Fruit fly (Drosophila melanogaster) whole organism, embryonic: Measurements from ENCODE around the gene SLC5A11.

Experiments used
- Antp ChIP-seq: fragments of 200-800 bp; sonication (Bioruptor generic); optimal IDR thresholded peaks from 3 replicates; lab custom pipeline; 2016; ENCODE audit warnings: missing biosample characterization, missing genetic modification characterization
- B-H1 ChIP-seq: fragments of 200-800 bp; sonication (Bioruptor generic); IDR thresholded peaks from 3 replicates; pipeline ENCODE4 v1.3.6; 2022; ENCODE audit warnings: missing biosample characterization, missing genetic modification characterization
- CG10979 ChIP-seq: fragments of 200-800 bp; sonication (Bioruptor generic); optimal IDR thresholded peaks from 2 replicates; lab custom pipeline; 2018; ENCODE audit warnings: missing biosample characterization, mild to moderate bottlenecking, missing genetic modification characterization, moderate library complexity
- CG11093 ChIP-seq: fragments of 200-800 bp; sonication (Bioruptor generic); IDR thresholded peaks from 3 replicates; pipeline ENCODE4 v1.3.6; 2022; ENCODE audit warnings: missing biosample characterization, missing genetic modification characterization
- CG12155 ChIP-seq: fragments of 200-800 bp; sonication (Bioruptor generic); optimal IDR thresholded peaks from 3 replicates; lab custom pipeline; 2016; ENCODE audit warnings: missing biosample characterization, missing genetic modification characterization
- CG12744 ChIP-seq: fragments of 200-800 bp; sonication (Bioruptor generic); optimal IDR thresholded peaks from 2 replicates; lab custom pipeline; 2016; ENCODE audit warnings: missing biosample characterization, missing genetic modification characterization
- CG12942 ChIP-seq: fragments of 200-800 bp; sonication (Bioruptor generic); optimal IDR thresholded peaks from 3 replicates; lab custom pipeline; 2016; ENCODE audit warnings: missing biosample characterization, missing genetic modification characterization
- CG14710 ChIP-seq: fragments of 200-800 bp; sonication (Bioruptor generic); optimal IDR thresholded peaks from 3 replicates; lab custom pipeline; 2019; ENCODE audit warnings: missing biosample characterization, mild to moderate bottlenecking, missing genetic modification characterization, moderate library complexity
- CG15601 ChIP-seq: fragments of 200-800 bp; sonication (Bioruptor generic); optimal IDR thresholded peaks from 3 replicates; lab custom pipeline; 2019; ENCODE audit warnings: missing biosample characterization, mild to moderate bottlenecking, missing genetic modification characterization, moderate library complexity
- CG17328 ChIP-seq: fragments of 200-800 bp; sonication (Bioruptor generic); IDR thresholded peaks from 2 replicates; pipeline ENCODE4 v1.3.6; 2022; ENCODE audit warnings: missing biosample characterization, missing genetic modification characterization
- CG17829 ChIP-seq: fragments of 200-800 bp; optimal IDR thresholded peaks from 2 replicates; lab custom pipeline; 2019; ENCODE audit warnings: missing biosample characterization, mild to moderate bottlenecking, missing genetic modification characterization, moderate library complexity
- CG18619 ChIP-seq: fragments of 200-800 bp; sonication (Bioruptor generic); optimal IDR thresholded peaks from 3 replicates; lab custom pipeline; 2017; ENCODE audit warnings: missing biosample characterization, mild to moderate bottlenecking, missing genetic modification characterization
- CG2129 ChIP-seq: fragments of 200-800 bp; sonication (Bioruptor generic); IDR thresholded peaks from 2 replicates; pipeline ENCODE4 v1.3.6; 2022; ENCODE audit warnings: missing biosample characterization, missing genetic modification characterization; ENCODE audit not compliant: partially characterized antibody
- CG30431 ChIP-seq: fragments of 200-800 bp; sonication (Bioruptor generic); optimal IDR thresholded peaks from 2 replicates; lab custom pipeline; 2017; ENCODE audit warnings: missing biosample characterization, missing genetic modification characterization
- CG33557 ChIP-seq: fragments of 200-800 bp; sonication (Bioruptor generic); optimal IDR thresholded peaks from 2 replicates; lab custom pipeline; 2019; ENCODE audit warnings: missing biosample characterization, mild to moderate bottlenecking, missing genetic modification characterization, moderate library complexity
- CG3847 ChIP-seq: fragments of 200-800 bp; sonication (Bioruptor generic); IDR thresholded peaks from 2 replicates; pipeline ENCODE4 v1.3.6; 2022; ENCODE audit warnings: missing biosample characterization, missing genetic modification characterization
- CG4328 ChIP-seq: fragments of 200-800 bp; sonication (Bioruptor generic); optimal IDR thresholded peaks from 3 replicates; lab custom pipeline; 2017; ENCODE audit warnings: missing biosample characterization, missing genetic modification reagents, missing genetic modification characterization
- CG4707 ChIP-seq: fragments of 200-800 bp; sonication (Bioruptor generic); optimal IDR thresholded peaks from 2 replicates; lab custom pipeline; 2018; ENCODE audit warnings: missing biosample characterization, mild to moderate bottlenecking, missing genetic modification characterization, moderate library complexity
- CG6175 ChIP-seq: fragments of 200-800 bp; sonication (Bioruptor generic); IDR thresholded peaks from 3 replicates; pipeline ENCODE4 v1.3.6; 2022; ENCODE audit warnings: missing biosample characterization, missing genetic modification characterization
- CG6654 ChIP-seq: fragments of 200-800 bp; sonication (Bioruptor generic); optimal IDR thresholded peaks from 2 replicates; lab custom pipeline; 2017; ENCODE audit warnings: missing biosample characterization, mild to moderate bottlenecking, missing genetic modification characterization
- CG6689 ChIP-seq: fragments of 200-800 bp; sonication (Bioruptor generic); IDR thresholded peaks from 2 replicates; pipeline ENCODE4 v1.3.6; 2022; ENCODE audit warnings: missing biosample characterization, missing genetic modification characterization
- CG6854 ChIP-seq: fragments of 200-800 bp; sonication (Bioruptor generic); optimal IDR thresholded peaks from 3 replicates; lab custom pipeline; 2017; ENCODE audit warnings: missing biosample characterization, mild to moderate bottlenecking, missing genetic modification characterization
- CG7556 ChIP-seq: fragments of 200-800 bp; sonication (Bioruptor generic); optimal IDR thresholded peaks from 2 replicates; lab custom pipeline; 2017; ENCODE audit warnings: missing biosample characterization, mild to moderate bottlenecking, missing genetic modification characterization
- CG7786 ChIP-seq: fragments of 200-800 bp; sonication (Bioruptor generic); optimal IDR thresholded peaks from 2 replicates; lab custom pipeline; 2016; ENCODE audit warnings: missing biosample characterization, missing genetic modification characterization
- CG8478 ChIP-seq: fragments of >200 bp; optimal IDR thresholded peaks from 2 replicates; lab custom pipeline; 2018
- CG9609 ChIP-seq: fragments of 200-800 bp; sonication (Bioruptor generic); optimal IDR thresholded peaks from 3 replicates; lab custom pipeline; 2016; ENCODE audit warnings: missing biosample characterization, missing genetic modification characterization
- CG9817 ChIP-seq: fragments of 200-800 bp; sonication (Bioruptor generic); optimal IDR thresholded peaks from 2 replicates; lab custom pipeline; 2018; ENCODE audit warnings: missing biosample characterization, mild to moderate bottlenecking, missing genetic modification characterization, moderate library complexity
- Dbx ChIP-seq: fragments of 200-800 bp; sonication (Bioruptor generic); IDR thresholded peaks from 3 replicates; pipeline ENCODE4 v1.3.6; 2022; ENCODE audit warnings: missing biosample characterization, missing genetic modification characterization
- E2f2 ChIP-seq: fragments of 200-800 bp; sonication (Bioruptor generic); IDR thresholded peaks from 2 replicates; pipeline ENCODE4 v1.3.6; 2022; ENCODE audit warnings: missing biosample characterization, missing genetic modification characterization
- Lhr ChIP-seq: fragments of 200-800 bp; sonication (Bioruptor generic); optimal IDR thresholded peaks from 3 replicates; lab custom pipeline; 2017; ENCODE audit warnings: mild to moderate bottlenecking, missing biosample characterization, missing genetic modification reagents, missing genetic modification characterization
- Tbp ChIP-seq: fragments of >200 bp; optimal IDR thresholded peaks from 2 replicates; lab custom pipeline; 2018; ENCODE audit warnings: missing biosample characterization, missing genetic modification characterization
- amos ChIP-seq: fragments of 200-800 bp; sonication (Bioruptor generic); IDR thresholded peaks from 2 replicates; pipeline ENCODE4 v1.3.6; 2022; ENCODE audit warnings: missing biosample characterization, missing genetic modification characterization; ENCODE audit not compliant: partially characterized antibody
- bsh ChIP-seq, 2 experiments: fragments of 200-800 bp; sonication (Bioruptor generic); optimal IDR thresholded peaks; 2 replicates each; lab custom pipeline; 2017 to 2018; ENCODE audit warnings: mild to moderate bottlenecking in 2 of 2, missing biosample characterization in 2 of 2, missing genetic modification characterization in 2 of 2, moderate library complexity in 1 of 2
- dmrt99B ChIP-seq: fragments of 200-800 bp; sonication (Bioruptor generic); optimal IDR thresholded peaks from 2 replicates; lab custom pipeline; 2018; ENCODE audit warnings: missing biosample characterization, mild to moderate bottlenecking, missing genetic modification characterization, moderate library complexity
- fd3F ChIP-seq: fragments of 200-800 bp; sonication (Bioruptor generic); optimal IDR thresholded peaks from 2 replicates; lab custom pipeline; 2018; ENCODE audit warnings: missing biosample characterization, mild to moderate bottlenecking, missing genetic modification characterization, moderate library complexity
- gcm2 ChIP-seq: fragments of 200-800 bp; sonication (Bioruptor generic); optimal IDR thresholded peaks from 2 replicates; lab custom pipeline; 2016; ENCODE audit warnings: missing biosample characterization, missing genetic modification characterization
- gfzf ChIP-seq: fragments of 200-800 bp; sonication (Bioruptor generic); optimal IDR thresholded peaks from 2 replicates; lab custom pipeline; 2016; ENCODE audit warnings: missing biosample characterization, mild to moderate bottlenecking, missing genetic modification characterization, moderate library complexity
- grn ChIP-seq: fragments of 200-800 bp; sonication (Bioruptor generic); optimal IDR thresholded peaks from 3 replicates; lab custom pipeline; 2017; ENCODE audit warnings: missing biosample characterization, missing genetic modification characterization
- h ChIP-seq: fragments of >200 bp; optimal IDR thresholded peaks from 2 replicates; lab custom pipeline; 2017
- jigr1 ChIP-seq: fragments of 200-800 bp; sonication (Bioruptor generic); IDR thresholded peaks from 3 replicates; pipeline ENCODE4 v1.3.6; 2022; ENCODE audit warnings: missing biosample characterization, missing genetic modification characterization
- pnt ChIP-seq: fragments of 200-800 bp; sonication (Bioruptor generic); optimal IDR thresholded peaks from 3 replicates; lab custom pipeline; 2016; ENCODE audit warnings: missing biosample characterization, missing genetic modification characterization
- prd ChIP-seq, 3 experiments: fragments of >200 bp in 2 of 3; fragments of 200-800 bp in 1 of 3; sonication (Bioruptor generic) in 1 of 3; optimal IDR thresholded peaks in 2 of 3; IDR thresholded peaks in 1 of 3; 2 replicates in 2 of 3; 3 replicates in 1 of 3; pipeline versions ENCODE4 v1.3.6 to Lab custom; 2017 to 2022; ENCODE audit warnings: missing biosample characterization in 1 of 3, missing genetic modification characterization in 1 of 3
- repo ChIP-seq: fragments of 200-800 bp; sonication (Bioruptor generic); optimal IDR thresholded peaks from 2 replicates; lab custom pipeline; 2016; ENCODE audit warnings: missing biosample characterization, missing genetic modification characterization
- sim ChIP-seq: fragments of 200-800 bp; sonication (Bioruptor generic); IDR thresholded peaks from 2 replicates; pipeline ENCODE4 v1.3.6; 2022; ENCODE audit warnings: missing biosample characterization, missing genetic modification characterization
- sima ChIP-seq: fragments of 200-800 bp; sonication (Bioruptor generic); optimal IDR thresholded peaks from 2 replicates; lab custom pipeline; 2016; ENCODE audit warnings: missing biosample characterization, missing genetic modification characterization
- slou ChIP-seq: fragments of 200-800 bp; sonication (Bioruptor generic); optimal IDR thresholded peaks from 3 replicates; lab custom pipeline; 2016; ENCODE audit warnings: missing biosample characterization, missing genetic modification characterization
- stwl ChIP-seq: fragments of 200-800 bp; sonication (Bioruptor generic); optimal IDR thresholded peaks from 3 replicates; lab custom pipeline; 2018; ENCODE audit warnings: missing biosample characterization, mild to moderate bottlenecking, missing genetic modification characterization, moderate library complexity
- sug ChIP-seq: fragments of 200-800 bp; optimal IDR thresholded peaks from 2 replicates; lab custom pipeline; 2019; ENCODE audit warnings: missing biosample characterization, mild to moderate bottlenecking, missing genetic modification characterization, moderate library complexity
- ttk ChIP-seq: fragments of 200-800 bp; sonication (Bioruptor generic); IDR thresholded peaks from 2 replicates; pipeline ENCODE4 v2.1.2; 2022; ENCODE audit warnings: missing biosample characterization, missing genetic modification characterization
- zen2 ChIP-seq: fragments of 200-800 bp; sonication (Bioruptor generic); IDR thresholded peaks from 3 replicates; pipeline ENCODE4 v1.3.6; 2022; ENCODE audit warnings: missing biosample characterization, missing genetic modification characterization; ENCODE audit not compliant: partially characterized antibody
- zfh1 ChIP-seq: fragments of 200-800 bp; sonication (Bioruptor generic); IDR thresholded peaks from 3 replicates; pipeline ENCODE4 v1.3.6; 2022; ENCODE audit warnings: missing biosample characterization, missing genetic modification characterization

Gene SLC5A11

dm6 chr2L:8211070-8211469, 6.1 kb upstream of the SLC5A11 start, which contains the start of gene Ssb-c31a (continued):
- no peak for TF ChIP-seq CG11093
- TF ChIP-seq sima (GFP tag; lab: Kevin White, UChicago), result no peak
- TF ChIP-seq fd3F (GFP tag; lab: Kevin White, UChicago), result no peak
- TF ChIP-seq CG17328, result peak; percentile 28; the same call in 1 of the 2 replicates
- TF ChIP-seq pnt (GFP tag; lab: Kevin White, UChicago), result no peak
- TF ChIP-seq CG12744 (GFP tag; lab: Kevin White, UChicago), result peak; percentile 35
- no peak for TF ChIP-seq CG8478
- peak; percentile 71 for TF ChIP-seq amos (GFP tag; lab: Robert Waterston, UW)
- TF ChIP-seq prd (optimal IDR thresholded peaks at IDR 0.05; lab: Kevin White, UChicago), result no peak
- TF ChIP-seq prd (GFP tag; IDR thresholded peaks at IDR 0.05; lab: Robert Waterston, UW), result peak; percentile 31; the same call in 1 of the 3 replicates
- TF ChIP-seq B-H1 (GFP tag; lab: Robert Waterston, UW), result no peak
- TF ChIP-seq CG17829 (tag; lab: Kevin White, UChicago), result peak; percentile 56
- no peak for TF ChIP-seq CG6854 (GFP tag; lab: Kevin White, UChicago)
- peak; percentile 55 for TF ChIP-seq CG7556 (GFP tag; lab: Kevin White, UChicago)
- peak; percentile 28; the same call in 1 of the 3 replicates for TF ChIP-seq zen2 (GFP tag; lab: Robert Waterston, UW)
- peak; percentile 44 for TF ChIP-seq CG33557 (GFP tag; lab: Kevin White, UChicago)
- peak; percentile 45 for TF ChIP-seq CG12942 (GFP tag; lab: Kevin White, UChicago)
- TF ChIP-seq CG7786 (GFP tag; lab: Kevin White, UChicago), result peak; percentile 53
- TF ChIP-seq gcm2 (GFP tag; lab: Kevin White, UChicago), result no peak
- TF ChIP-seq dmrt99B (tag; lab: Kevin White, UChicago), result peak; percentile 33
- TF ChIP-seq slou (GFP tag; lab: Kevin White, UChicago), result no peak
- TF ChIP-seq grn (GFP tag; lab: Kevin White, UChicago), result no peak
- TF ChIP-seq CG9609, result peak; percentile 4
- TF ChIP-seq Antp (GFP tag; lab: Kevin White, UChicago), result peak; percentile 22
- peak; percentile 46 for TF ChIP-seq CG15601 (tag; lab: Kevin White, UChicago)
- TF ChIP-seq CG6175 (GFP tag; lab: Robert Waterston, UW), result no peak
- TF ChIP-seq sug, result peak; percentile 71
- peak; percentile 82 for TF ChIP-seq stwl (tag; lab: Kevin White, UChicago)
- TF ChIP-seq ttk (GFP tag; lab: Robert Waterston, UW), result 0 out of 2 replicates have a peak, but pooled peaks have one; percentile 43
- TF ChIP-seq CG6689 (GFP tag; lab: Robert Waterston, UW), result peak; percentile 45
- TF ChIP-seq E2f2 (GFP tag; lab: Robert Waterston, UW), result peak; percentile 82
- TF ChIP-seq CG2129, result peak; percentile 76
- peak; percentile 63 for TF ChIP-seq Dbx (GFP tag; lab: Robert Waterston, UW)
- peak; percentile 32 for TF ChIP-seq CG10979 (tag; lab: Kevin White, UChicago)
- TF ChIP-seq CG18619, result peak; percentile 6
- TF ChIP-seq CG6654 (GFP tag; lab: Kevin White, UChicago), result no peak
- TF ChIP-seq repo (GFP tag; lab: Kevin White, UChicago), result peak; percentile 22
- peak; percentile 71 for TF ChIP-seq CG14710 (tag; lab: Kevin White, UChicago)
- peak; percentile 9; the same call in 1 of the 3 replicates for TF ChIP-seq zfh1 (GFP tag; lab: Robert Waterston, UW)
- no peak for TF ChIP-seq Lhr
- peak in 1 of 2 experiments; percentile 45 for TF ChIP-seq bsh (GFP tag; optimal IDR thresholded peaks at IDR 0.05; lab: Kevin White, UChicago)
- peak; percentile 48 for TF ChIP-seq CG9817 (tag; lab: Kevin White, UChicago)
- TF ChIP-seq jigr1, result no peak
- peak; percentile 59 for TF ChIP-seq CG4328 (GFP tag; lab: Kevin White, UChicago)
- TF ChIP-seq Tbp, result no peak
- no peak for TF ChIP-seq CG30431 (GFP tag; lab: Kevin White, UChicago)
- TF ChIP-seq CG3847 (GFP tag; lab: Robert Waterston, UW), result peak; percentile 81
- TF ChIP-seq sim (GFP tag; lab: Robert Waterston, UW), result no peak
- TF ChIP-seq gfzf (GFP tag; lab: Kevin White, UChicago), result peak; percentile 9
- TF ChIP-seq CG4707 (GFP tag; lab: Kevin White, UChicago), result no peak
- no peak for TF ChIP-seq h (lab: Kevin White, UChicago)
- TF ChIP-seq CG12155 (GFP tag; lab: Kevin White, UChicago), result peak; percentile 56
